Worm (Caenorhabditis elegans): ENCODE results near the gene T04A8.8.

ce11 chrIII:4699922-4700321 is 6.1 kb downstream of the T04A8.8 start, which contains the start of gene sel-13:
- TF ChIP-seq him-1 (tag; optimal IDR thresholded peaks at IDR 0.05) (no peak), dao-5 (tag; optimal IDR thresholded peaks at IDR 0.05) (no peak), W03F9.2 (tag; optimal IDR thresholded peaks at IDR 0.05) (no peak)
